Worm (Caenorhabditis elegans): ENCODE data around the gene K02C4.2.

- TF ChIP-seq tbx-2 (tag; optimal IDR thresholded peaks at IDR 0.05) (no peak), ref-2 (tag; optimal IDR thresholded peaks at IDR 0.05) (no peak), ceh-19 (GFP tag; optimal IDR thresholded peaks at IDR 0.05) (no peak), che-1 (tag; optimal IDR thresholded peaks at IDR 0.05) (no peak), lin-11 (tag; optimal IDR thresholded peaks at IDR 0.05) (no peak), unc-86 (tag; optimal IDR thresholded peaks at IDR 0.05) (no peak), K02D7.2 (tag; optimal IDR thresholded peaks at IDR 0.05) (no peak), sdc-2 (tag; optimal IDR thresholded peaks at IDR 0.05) (no peak), ttx-3 (tag; optimal IDR thresholded peaks at IDR 0.05) (no peak), pha-2 (tag; optimal IDR thresholded peaks at IDR 0.05) (no peak), lim-6 (tag; optimal IDR thresholded peaks at IDR 0.05) (no peak)
Measured at ce11 chrII:8027663-8028062, 47.9 kb upstream of the K02C4.2 start, which contains the start of gene swsn-7.
